Fruit fly (Drosophila melanogaster) whole organism, embryonic: Measurements from ENCODE around the gene Arc42.

Experiments used
- Asciz ChIP-seq: fragments of 200-800 bp; sonication (Bioruptor generic); optimal IDR thresholded peaks from 2 replicates; lab custom pipeline; 2017; ENCODE audit warnings: missing biosample characterization, mild to moderate bottlenecking, missing genetic modification characterization, missing genetic modification reagents
- Blimp-1 ChIP-seq: fragments of 200-800 bp; sonication (Bioruptor generic); optimal IDR thresholded peaks from 3 replicates; lab custom pipeline; 2018; ENCODE audit warnings: missing biosample characterization, missing genetic modification characterization, mild to moderate bottlenecking, moderate library complexity, missing genetic modification reagents
- CG11085 ChIP-seq: fragments of 200-800 bp; sonication (Bioruptor generic); IDR thresholded peaks from 2 replicates; pipeline ENCODE4 v1.3.6; 2022; ENCODE audit warnings: missing biosample characterization, missing genetic modification characterization
- CG11247 ChIP-seq: fragments of 200-800 bp; sonication (Bioruptor generic); IDR thresholded peaks from 2 replicates; pipeline ENCODE4 v1.3.6; 2022; ENCODE audit warnings: missing biosample characterization, missing genetic modification characterization
- CG13424 ChIP-seq: fragments of 200-800 bp; sonication (Bioruptor generic); optimal IDR thresholded peaks from 2 replicates; lab custom pipeline; 2019; ENCODE audit warnings: missing biosample characterization, mild to moderate bottlenecking, missing genetic modification characterization, moderate library complexity
- CG14667 ChIP-seq: fragments of 200-800 bp; sonication (Bioruptor generic); IDR thresholded peaks from 2 replicates; pipeline ENCODE4 v1.3.6; 2022; ENCODE audit warnings: missing biosample characterization, missing genetic modification characterization
- CG1529 ChIP-seq: fragments of 200-800 bp; sonication (Bioruptor generic); optimal IDR thresholded peaks from 3 replicates; lab custom pipeline; 2018; ENCODE audit warnings: missing biosample characterization, missing genetic modification characterization
- CG1647 ChIP-seq: fragments of 200-800 bp; sonication (Bioruptor generic); optimal IDR thresholded peaks from 3 replicates; lab custom pipeline; 2016; ENCODE audit warnings: missing biosample characterization, missing genetic modification characterization
- CG16863 ChIP-seq: fragments of 200-800 bp; sonication (Bioruptor generic); optimal IDR thresholded peaks from 3 replicates; lab custom pipeline; 2016; ENCODE audit warnings: missing biosample characterization, missing genetic modification characterization
- CG17328 ChIP-seq: fragments of 200-800 bp; sonication (Bioruptor generic); IDR thresholded peaks from 2 replicates; pipeline ENCODE4 v1.3.6; 2022; ENCODE audit warnings: missing biosample characterization, missing genetic modification characterization
- CG17385 ChIP-seq: fragments of 200-800 bp; sonication (Bioruptor generic); optimal IDR thresholded peaks from 3 replicates; lab custom pipeline; 2018; ENCODE audit warnings: missing biosample characterization, mild to moderate bottlenecking, missing genetic modification characterization
- CG17612 ChIP-seq: fragments of 200-800 bp; sonication (Bioruptor generic); IDR thresholded peaks from 2 replicates; pipeline ENCODE4 v1.3.6; 2022; ENCODE audit warnings: missing biosample characterization, missing genetic modification characterization
- CG18011 ChIP-seq: fragments of 200-800 bp; sonication (Bioruptor generic); optimal IDR thresholded peaks from 2 replicates; lab custom pipeline; 2017; ENCODE audit warnings: missing biosample characterization, missing genetic modification characterization, mild to moderate bottlenecking, moderate library complexity, missing genotype
- CG18262 ChIP-seq: fragments of 200-800 bp; optimal IDR thresholded peaks from 3 replicates; lab custom pipeline; 2019; ENCODE audit warnings: missing biosample characterization, mild to moderate bottlenecking, missing genetic modification characterization, moderate library complexity
- CG2199 ChIP-seq: fragments of 200-800 bp; sonication (Bioruptor generic); IDR thresholded peaks from 3 replicates; pipeline ENCODE4 v1.3.6; 2022; ENCODE audit warnings: missing biosample characterization, missing genetic modification characterization
- CG32767 ChIP-seq: fragments of 200-800 bp; sonication (Bioruptor generic); IDR thresholded peaks from 2 replicates; pipeline ENCODE4 v1.3.6; 2022; ENCODE audit warnings: missing biosample characterization, missing genetic modification characterization
- CG32772 ChIP-seq: fragments of 200-800 bp; sonication (Bioruptor generic); IDR thresholded peaks from 2 replicates; pipeline ENCODE4 v1.3.6; 2022; ENCODE audit warnings: missing biosample characterization, missing genetic modification characterization
- CG6765 ChIP-seq: fragments of 200-800 bp; sonication (Bioruptor generic); optimal IDR thresholded peaks from 3 replicates; lab custom pipeline; 2017; ENCODE audit warnings: missing biosample characterization, mild to moderate bottlenecking, missing genetic modification characterization
- CG6813 ChIP-seq: fragments of 200-800 bp; sonication (Bioruptor generic); optimal IDR thresholded peaks from 2 replicates; lab custom pipeline; 2017; ENCODE audit warnings: missing biosample characterization, missing genetic modification characterization, mild to moderate bottlenecking, moderate library complexity, missing genetic modification reagents
- CG8281 ChIP-seq: fragments of 200-800 bp; sonication (Bioruptor generic); optimal IDR thresholded peaks from 2 replicates; lab custom pipeline; 2018; ENCODE audit warnings: missing biosample characterization, mild to moderate bottlenecking, missing genetic modification characterization, moderate library complexity
- CG9797 ChIP-seq: fragments of 200-800 bp; sonication (Bioruptor generic); optimal IDR thresholded peaks from 3 replicates; lab custom pipeline; 2018; ENCODE audit warnings: missing biosample characterization, mild to moderate bottlenecking, missing genetic modification characterization
- CG9876 ChIP-seq: fragments of 200-800 bp; sonication (Bioruptor generic); optimal IDR thresholded peaks from 2 replicates; lab custom pipeline; 2016; ENCODE audit warnings: missing biosample characterization, missing genetic modification characterization
- D19B ChIP-seq: fragments of 200-800 bp; sonication (Bioruptor generic); optimal IDR thresholded peaks from 2 replicates; lab custom pipeline; 2017; ENCODE audit warnings: missing biosample characterization, mild to moderate bottlenecking, missing genetic modification characterization
- ERR ChIP-seq: fragments of 200-800 bp; sonication (Bioruptor generic); optimal IDR thresholded peaks from 2 replicates; lab custom pipeline; 2016; ENCODE audit warnings: missing biosample characterization, missing genetic modification characterization
- Eip74EF ChIP-seq, 2 experiments: fragments of 200-800 bp in 1 of 2; fragments of >200 bp in 1 of 2; sonication (Bioruptor generic) in 1 of 2; optimal IDR thresholded peaks; 2 replicates each; lab custom pipeline; 2017 to 2019; ENCODE audit warnings: missing biosample characterization in 2 of 2, missing genetic modification characterization in 2 of 2, mild to moderate bottlenecking in 1 of 2, moderate library complexity in 1 of 2
- Hey ChIP-seq: fragments of 200-800 bp; sonication (Bioruptor generic); optimal IDR thresholded peaks from 3 replicates; lab custom pipeline; 2018; ENCODE audit warnings: missing biosample characterization, mild to moderate bottlenecking, missing genetic modification characterization
- Hr39 ChIP-seq: fragments of >200 bp; optimal IDR thresholded peaks from 2 replicates; lab custom pipeline; 2017
- Myb ChIP-seq: fragments of 200-800 bp; sonication (Bioruptor generic); optimal IDR thresholded peaks from 2 replicates; lab custom pipeline; 2016; ENCODE audit warnings: missing biosample characterization, missing genetic modification characterization
- Oli ChIP-seq: fragments of 200-800 bp; sonication (Bioruptor generic); optimal IDR thresholded peaks from 2 replicates; lab custom pipeline; 2018; ENCODE audit warnings: missing biosample characterization, mild to moderate bottlenecking, missing genetic modification characterization, moderate library complexity
- Rfx ChIP-seq: fragments of 200-800 bp; sonication (Bioruptor generic); IDR thresholded peaks from 2 replicates; pipeline ENCODE4 v1.3.6; 2022; ENCODE audit warnings: missing biosample characterization, missing genetic modification characterization
- TFAM ChIP-seq: fragments of 200-800 bp; sonication (Bioruptor generic); optimal IDR thresholded peaks from 2 replicates; lab custom pipeline; 2017; ENCODE audit warnings: missing biosample characterization, missing genetic modification characterization, inconsistent platforms
- ato ChIP-seq: fragments of 200-800 bp; sonication (Bioruptor generic); IDR thresholded peaks from 2 replicates; pipeline ENCODE4 v1.3.6; 2022; ENCODE audit warnings: missing biosample characterization, missing genetic modification characterization; ENCODE audit not compliant: partially characterized antibody
- crp ChIP-seq, 2 experiments: fragments of 200-800 bp; sonication (Bioruptor generic); optimal IDR thresholded peaks; 2 replicates in 1 of 2; 3 replicates in 1 of 2; lab custom pipeline; 2017; ENCODE audit warnings: missing biosample characterization in 2 of 2, missing genetic modification characterization in 2 of 2, mild to moderate bottlenecking in 1 of 2, moderate library complexity in 1 of 2
- dan ChIP-seq: fragments of 200-800 bp; sonication (Bioruptor generic); IDR thresholded peaks from 2 replicates; pipeline ENCODE4 v1.3.6; 2022; ENCODE audit warnings: missing biosample characterization, missing genetic modification characterization
- ftz-f1 ChIP-seq: fragments of 200-800 bp; sonication (Bioruptor generic); optimal IDR thresholded peaks from 2 replicates; lab custom pipeline; 2016; ENCODE audit warnings: missing biosample characterization, missing genetic modification characterization
- gfzf ChIP-seq: fragments of 200-800 bp; sonication (Bioruptor generic); optimal IDR thresholded peaks from 2 replicates; lab custom pipeline; 2016; ENCODE audit warnings: missing biosample characterization, mild to moderate bottlenecking, missing genetic modification characterization, moderate library complexity
- grn ChIP-seq: fragments of 200-800 bp; sonication (Bioruptor generic); optimal IDR thresholded peaks from 3 replicates; lab custom pipeline; 2017; ENCODE audit warnings: missing biosample characterization, missing genetic modification characterization
- her ChIP-seq: fragments of 200-800 bp; sonication (Bioruptor generic); optimal IDR thresholded peaks from 2 replicates; lab custom pipeline; 2016; ENCODE audit warnings: missing biosample characterization, missing genetic modification characterization
- ind ChIP-seq: fragments of 200-800 bp; sonication (Bioruptor generic); optimal IDR thresholded peaks from 3 replicates; lab custom pipeline; 2016; ENCODE audit warnings: missing biosample characterization, missing genetic modification characterization
- lbe ChIP-seq: fragments of 200-800 bp; sonication (Bioruptor generic); optimal IDR thresholded peaks from 2 replicates; lab custom pipeline; 2016; ENCODE audit warnings: missing biosample characterization, mild to moderate bottlenecking, missing genetic modification characterization
- lov ChIP-seq, 2 experiments: fragments of 200-800 bp in 1 of 2; fragments of >200 bp in 1 of 2; sonication (Bioruptor generic) in 1 of 2; IDR thresholded peaks in 1 of 2; optimal IDR thresholded peaks in 1 of 2; 2 replicates in 1 of 2; 3 replicates in 1 of 2; pipeline versions ENCODE4 v1.3.6 to Lab custom; 2017 to 2022; ENCODE audit warnings: missing biosample characterization in 1 of 2, missing genetic modification characterization in 1 of 2
- luna ChIP-seq: fragments of 200-800 bp; sonication (Bioruptor generic); optimal IDR thresholded peaks from 2 replicates; lab custom pipeline; 2016; ENCODE audit warnings: missing biosample characterization, missing genetic modification characterization
- pita ChIP-seq: fragments of 200-800 bp; sonication (Bioruptor generic); optimal IDR thresholded peaks from 2 replicates; lab custom pipeline; 2017; ENCODE audit warnings: missing biosample characterization, mild to moderate bottlenecking, missing genetic modification characterization
- ranshi ChIP-seq: fragments of 200-800 bp; sonication (Bioruptor generic); IDR thresholded peaks from 2 replicates; pipeline ENCODE4 v1.3.6; 2022; ENCODE audit warnings: missing biosample characterization, missing genetic modification characterization
- row ChIP-seq: fragments of 200-800 bp; sonication (Bioruptor generic); IDR thresholded peaks from 3 replicates; pipeline ENCODE4 v1.3.6; 2022; ENCODE audit warnings: missing biosample characterization, missing genetic modification characterization
- slbo ChIP-seq: fragments of 200-800 bp; sonication (Bioruptor generic); IDR thresholded peaks from 2 replicates; pipeline ENCODE4 v1.3.6; 2022; ENCODE audit warnings: missing biosample characterization, missing genetic modification characterization
- sna ChIP-seq: fragments of 200-800 bp; sonication (Bioruptor generic); IDR thresholded peaks from 2 replicates; pipeline ENCODE4 v1.3.6; 2022; ENCODE audit warnings: missing biosample characterization, missing genetic modification characterization; ENCODE audit not compliant: partially characterized antibody
- sqz ChIP-seq: fragments of 200-800 bp; sonication (Bioruptor generic); optimal IDR thresholded peaks from 3 replicates; lab custom pipeline; 2018; ENCODE audit warnings: missing biosample characterization, mild to moderate bottlenecking, missing genetic modification characterization
- tup ChIP-seq: fragments of 200-800 bp; sonication (Bioruptor generic); optimal IDR thresholded peaks from 2 replicates; lab custom pipeline; 2016; ENCODE audit warnings: missing biosample characterization, mild to moderate bottlenecking, missing genetic modification characterization, moderate library complexity

Gene Arc42

dm6 chr3R:19847591-19848256 lies 29.8 kb upstream of the Arc42 start (continued):
- peak; percentile 70 for TF ChIP-seq CG6813 (GFP tag; lab: Kevin White, UChicago)
- no peak for TF ChIP-seq CG18262
- no peak for TF ChIP-seq Myb (GFP tag; lab: Kevin White, UChicago)
- TF ChIP-seq slbo (GFP tag; lab: Robert Waterston, UW), result no peak
- TF ChIP-seq D19B (GFP tag; lab: Kevin White, UChicago), result no peak
- no peak for TF ChIP-seq CG1647 (GFP tag; lab: Kevin White, UChicago)
- TF ChIP-seq grn, result peak; percentile 12
- no peak for TF ChIP-seq her (GFP tag; lab: Kevin White, UChicago)
- peak; percentile 17 for TF ChIP-seq CG16863
- TF ChIP-seq lbe, result no peak
- TF ChIP-seq luna (GFP tag; lab: Kevin White, UChicago), result no peak
- no peak for TF ChIP-seq Hr39 (lab: Kevin White, UChicago)
- no peak for TF ChIP-seq dan (GFP tag; lab: Robert Waterston, UW)
- peak; percentile 61 for TF ChIP-seq CG17385 (GFP tag; lab: Kevin White, UChicago)
- peak; percentile 14; the same call in 1 of the 2 replicates for TF ChIP-seq sna (GFP tag; lab: Robert Waterston, UW)
- no peak for TF ChIP-seq TFAM (GFP tag; lab: Kevin White, UChicago)
- peak; percentile 38 for TF ChIP-seq CG1529 (GFP tag; lab: Kevin White, UChicago)
- TF ChIP-seq CG32767 (GFP tag; lab: Robert Waterston, UW), result no peak
- peak; percentile 22; the same call in 1 of the 2 replicates for TF ChIP-seq CG17328 (GFP tag; lab: Robert Waterston, UW)
- peak; percentile 47 for TF ChIP-seq CG8281 (tag; lab: Kevin White, UChicago)
- TF ChIP-seq Rfx (GFP tag; lab: Robert Waterston, UW), result peak; percentile 29; the same call in 1 of the 2 replicates
- peak; percentile 65 for TF ChIP-seq CG13424 (tag; lab: Kevin White, UChicago)
- TF ChIP-seq CG11247, result peak; percentile 22; the same call in 1 of the 2 replicates
- TF ChIP-seq CG9876 (GFP tag; lab: Kevin White, UChicago), result no peak
- no peak for TF ChIP-seq CG32772 (GFP tag; lab: Robert Waterston, UW)
- TF ChIP-seq ftz-f1 (GFP tag; lab: Kevin White, UChicago), result peak; percentile 89
- no peak for TF ChIP-seq pita (GFP tag; lab: Kevin White, UChicago)
- peak; percentile 68 for TF ChIP-seq CG6765 (GFP tag; lab: Kevin White, UChicago)
- no peak for TF ChIP-seq Hey (tag; lab: Kevin White, UChicago)
- no peak for TF ChIP-seq CG17612 (GFP tag; lab: Robert Waterston, UW)
- no peak for TF ChIP-seq row (GFP tag; lab: Robert Waterston, UW)
- no peak for TF ChIP-seq CG11085 (GFP tag; lab: Robert Waterston, UW)
- TF ChIP-seq ERR (GFP tag; lab: Kevin White, UChicago), result no peak
- TF ChIP-seq Blimp-1, result no peak
- TF ChIP-seq ranshi, result no peak; the same call in 1 of the 2 replicates
- no peak for TF ChIP-seq Oli (tag; lab: Kevin White, UChicago)
- TF ChIP-seq CG18011, result no peak
- TF ChIP-seq ind (GFP tag; lab: Kevin White, UChicago), result no peak
- no peak for TF ChIP-seq CG2199 (GFP tag; lab: Robert Waterston, UW)
- TF ChIP-seq tup (GFP tag; lab: Kevin White, UChicago), result no peak
- TF ChIP-seq lov (optimal IDR thresholded peaks at IDR 0.05; lab: Kevin White, UChicago), result no peak
- no peak for TF ChIP-seq lov (GFP tag; IDR thresholded peaks at IDR 0.05; lab: Robert Waterston, UW)
- TF ChIP-seq sqz (GFP tag; lab: Kevin White, UChicago), result peak; percentile 92
- no peak for TF ChIP-seq CG9797 (GFP tag; lab: Kevin White, UChicago)
- peak in 1 of 2 experiments; percentile 6 for TF ChIP-seq Eip74EF (GFP tag; optimal IDR thresholded peaks at IDR 0.05; lab: Kevin White, UChicago)
- no peak for TF ChIP-seq ato
- TF ChIP-seq CG14667 (GFP tag; lab: Robert Waterston, UW), result no peak
- TF ChIP-seq Asciz (GFP tag; lab: Kevin White, UChicago), result peak; percentile 32
- TF ChIP-seq crp (GFP tag; optimal IDR thresholded peaks at IDR 0.05; lab: Kevin White, UChicago), result peak in 1 of 2 experiments; percentile 72
- TF ChIP-seq gfzf, result no peak
